Fruit fly (Drosophila melanogaster): Measurements from ENCODE around the gene ATPsynbetaL.

The ATPsynbetaL gene

dm6 chr3L:16145931-16146538 is 48.4 kb downstream of the ATPsynbetaL start:
- TF ChIP-seq Myc (optimal IDR thresholded peaks at IDR 0.05): no peak
- TF ChIP-seq ttk (optimal IDR thresholded peaks at IDR 0.05): no peak
- no peak for TF ChIP-seq insv (optimal IDR thresholded peaks at IDR 0.05)
- TF ChIP-seq Sin3A (optimal IDR thresholded peaks at IDR 0.05): no peak
- no peak for TF ChIP-seq h (optimal IDR thresholded peaks at IDR 0.05)
- no peak for TF ChIP-seq psq (optimal IDR thresholded peaks at IDR 0.05)

- no peak for TF ChIP-seq Sin3A (optimal IDR thresholded peaks at IDR 0.05)
- no peak for TF ChIP-seq insv (optimal IDR thresholded peaks at IDR 0.05)
- no peak for TF ChIP-seq h (optimal IDR thresholded peaks at IDR 0.05)
- TF ChIP-seq Myc (optimal IDR thresholded peaks at IDR 0.05): no peak
- TF ChIP-seq psq (optimal IDR thresholded peaks at IDR 0.05): no peak
- TF ChIP-seq ttk (optimal IDR thresholded peaks at IDR 0.05): no peak
Measured at dm6 chr3L:16146539-16146934, 48.9 kb downstream of the ATPsynbetaL start.

DNA sequence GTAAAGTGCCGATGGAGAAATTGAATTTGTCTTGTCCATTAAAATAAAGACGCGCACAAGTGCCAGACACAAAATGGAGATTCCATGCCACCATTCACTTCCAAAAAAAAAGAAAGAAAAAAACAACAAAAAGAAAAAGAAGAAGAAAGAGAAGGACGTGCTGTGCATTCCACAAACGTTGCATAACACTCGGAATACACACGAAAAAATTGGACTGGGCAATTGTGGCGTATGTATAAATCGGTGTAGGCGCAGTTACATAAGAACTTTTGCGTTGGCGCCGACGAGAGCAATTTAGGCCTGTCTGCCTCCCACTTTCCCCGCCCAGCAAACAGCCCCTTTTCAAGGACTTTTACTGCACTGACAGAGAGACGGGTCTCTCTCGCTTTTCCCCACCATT is 49.7 kb downstream of the ATPsynbetaL start:
- TF ChIP-seq insv (optimal IDR thresholded peaks at IDR 0.05) (no peak), ttk (optimal IDR thresholded peaks at IDR 0.05) (no peak), Myc (optimal IDR thresholded peaks at IDR 0.05) (no peak), h (optimal IDR thresholded peaks at IDR 0.05) (no peak), psq (optimal IDR thresholded peaks at IDR 0.05) (no peak), Sin3A (optimal IDR thresholded peaks at IDR 0.05) (no peak)

DNA sequence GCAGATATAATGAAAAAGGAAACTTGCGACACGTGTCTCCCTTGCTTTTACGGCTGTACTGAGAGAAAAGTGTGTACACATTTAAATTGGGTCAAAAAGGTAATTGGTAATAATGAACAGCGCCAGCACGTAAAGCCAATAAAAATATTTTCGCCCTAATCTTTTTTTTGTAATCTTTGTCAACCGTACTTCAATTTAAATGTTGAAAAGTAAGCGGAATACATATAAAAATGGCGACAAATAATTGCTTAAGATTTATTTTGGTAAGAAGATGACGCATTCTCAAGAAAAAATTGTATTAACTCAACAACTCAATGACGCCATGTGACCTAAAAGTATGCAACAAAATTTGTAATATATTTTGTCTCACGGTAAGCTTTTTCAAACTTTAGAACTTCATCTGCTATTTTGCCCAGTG is 50.2 kb downstream of the ATPsynbetaL start:
- TF ChIP-seq h (optimal IDR thresholded peaks at IDR 0.05) (no peak), ttk (optimal IDR thresholded peaks at IDR 0.05) (no peak), insv (optimal IDR thresholded peaks at IDR 0.05) (no peak), psq (optimal IDR thresholded peaks at IDR 0.05) (no peak), Sin3A (optimal IDR thresholded peaks at IDR 0.05) (no peak), Myc (optimal IDR thresholded peaks at IDR 0.05) (no peak)
